Worm (Caenorhabditis elegans) whole organism, midembryonic: ENCODE results near the gene srh-292.

Source experiments
- T22C8.4 ChIP-seq: fragments of 200-800 bp; sonication (Bioruptor generic); IDR thresholded peaks from 2 replicates; pipeline ENCODE4 v1.3.6; 2022; ENCODE audit warnings: missing genetic modification characterization, missing compliant biosample characterization
- cog-1 ChIP-seq: sonication (generic microtip); optimal IDR thresholded peaks from 2 replicates; lab custom pipeline; 2016; ENCODE audit warnings: missing genetic modification characterization, missing compliant biosample characterization
- flt-1 ChIP-seq: fragments of 200-800 bp; sonication (Bioruptor generic); IDR thresholded peaks from 2 replicates; pipeline ENCODE4 v1.3.6; 2022; ENCODE audit warnings: missing genetic modification characterization, missing compliant biosample characterization
- ref-1 ChIP-seq: fragments of 200-800 bp; sonication (Bioruptor generic); conservative IDR thresholded peaks from 2 replicates; pipeline ENCODE4 v1.3.6; 2022; ENCODE audit warnings: missing genetic modification reagents, missing genetic modification characterization, missing compliant biosample characterization
- tab-1 ChIP-seq: fragments of 200-800 bp; sonication (Bioruptor generic); IDR thresholded peaks from 2 replicates; pipeline ENCODE4 v1.3.6; 2022; ENCODE audit warnings: missing genetic modification characterization, missing compliant biosample characterization
- ztf-23 ChIP-seq: fragments of 200-800 bp; sonication (Bioruptor generic); IDR thresholded peaks from 2 replicates; pipeline ENCODE4 v1.3.6; 2022; ENCODE audit warnings: missing genetic modification reagents, missing genetic modification characterization, missing compliant biosample characterization

ce11 chrV:17845370-17845967 is 42.9 kb downstream of the srh-292 start:
- no peak for TF ChIP-seq cog-1 (tag; lab: Kevin White, UChicago)
- TF ChIP-seq flt-1 (GFP tag; lab: Robert Waterston, UW) = no peak
- TF ChIP-seq T22C8.4 (GFP tag; lab: Robert Waterston, UW) = no peak
- no peak for TF ChIP-seq tab-1
- TF ChIP-seq ref-1 (GFP tag; lab: Robert Waterston, UW) = no peak
- TF ChIP-seq ztf-23 (GFP tag; lab: Robert Waterston, UW) = no peak
